Worm (Caenorhabditis elegans) whole organism, L4/young adult: ENCODE measurements around the gene odr-1.

Experiments used
- dao-5 ChIP-seq: sonication (generic microtip); optimal IDR thresholded peaks from 2 replicates; lab custom pipeline; 2016; ENCODE audit warnings: missing genotype, missing genetic modification characterization, moderate library complexity, missing compliant biosample characterization
- him-1 ChIP-seq: sonication (generic microtip); optimal IDR thresholded peaks from 2 replicates; lab custom pipeline; 2016; ENCODE audit warnings: missing genotype, missing genetic modification reagents, missing genetic modification characterization, missing compliant biosample characterization

DNA sequence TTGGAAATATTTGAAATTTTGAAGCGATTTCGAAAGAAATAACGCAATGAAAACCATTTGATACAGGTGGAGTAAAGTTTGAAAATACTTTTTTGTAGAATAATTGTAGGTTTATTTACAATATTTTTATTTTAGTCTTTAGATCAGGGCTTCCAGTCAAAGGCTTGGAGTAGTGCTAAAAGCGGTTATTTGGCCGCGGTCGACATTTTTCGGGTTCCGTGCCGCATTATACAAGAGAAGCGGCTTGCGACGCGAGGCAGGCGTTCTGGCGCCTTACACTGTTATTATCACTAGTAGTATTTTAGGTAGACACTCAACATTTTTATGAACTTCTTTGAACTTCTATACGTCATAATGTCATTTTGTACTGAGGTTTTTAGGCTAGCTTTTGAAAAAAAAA is 44.3 kb downstream of the odr-1 start:
- TF ChIP-seq him-1 (no peak), dao-5 (tag; lab: Kevin White, UChicago) (no peak)
